Fruit fly (Drosophila melanogaster) whole organism, embryonic: ENCODE data around the gene Stim.

Source experiments
- Atf3 ChIP-seq: fragments of 200-800 bp; sonication (Bioruptor generic); optimal IDR thresholded peaks from 3 replicates; lab custom pipeline; 2016; ENCODE audit warnings: missing biosample characterization, missing genetic modification characterization
- Atf6 ChIP-seq: fragments of 200-800 bp; sonication (Bioruptor generic); IDR thresholded peaks from 2 replicates; pipeline ENCODE4 v1.3.6; 2022; ENCODE audit warnings: missing biosample characterization, missing genetic modification characterization
- Bdp1 ChIP-seq: fragments of 200-800 bp; sonication (Bioruptor generic); optimal IDR thresholded peaks from 3 replicates; lab custom pipeline; 2016; ENCODE audit warnings: missing biosample characterization, missing genetic modification characterization
- CG12236 ChIP-seq: fragments of 200-800 bp; sonication (Bioruptor generic); optimal IDR thresholded peaks from 2 replicates; lab custom pipeline; 2016; ENCODE audit warnings: missing biosample characterization, missing genetic modification characterization
- CG12391 ChIP-seq: fragments of 200-800 bp; sonication (Bioruptor generic); optimal IDR thresholded peaks from 3 replicates; lab custom pipeline; 2018; ENCODE audit warnings: missing biosample characterization, mild to moderate bottlenecking, missing genetic modification characterization, moderate library complexity
- CG12659 ChIP-seq: fragments of 200-800 bp; sonication (Bioruptor generic); optimal IDR thresholded peaks from 3 replicates; lab custom pipeline; 2017; ENCODE audit warnings: mild to moderate bottlenecking, missing biosample characterization, missing genetic modification reagents, missing genetic modification characterization
- CG13775 ChIP-seq: fragments of 200-800 bp; sonication (Bioruptor generic); optimal IDR thresholded peaks from 3 replicates; lab custom pipeline; 2017; ENCODE audit warnings: missing biosample characterization, mild to moderate bottlenecking, missing genetic modification characterization
- CG14710 ChIP-seq: fragments of 200-800 bp; sonication (Bioruptor generic); optimal IDR thresholded peaks from 3 replicates; lab custom pipeline; 2019; ENCODE audit warnings: missing biosample characterization, mild to moderate bottlenecking, missing genetic modification characterization, moderate library complexity
- CG15514 ChIP-seq: fragments of 200-800 bp; sonication (Bioruptor generic); optimal IDR thresholded peaks from 3 replicates; lab custom pipeline; 2017; ENCODE audit warnings: missing biosample characterization, missing genetic modification characterization, mild to moderate bottlenecking, moderate library complexity, missing genetic modification reagents
- CG16815 ChIP-seq: fragments of 200-800 bp; sonication (Bioruptor generic); optimal IDR thresholded peaks from 3 replicates; lab custom pipeline; 2017; ENCODE audit warnings: missing biosample characterization, mild to moderate bottlenecking, missing genetic modification characterization
- CG17361 ChIP-seq: fragments of 200-800 bp; sonication (Bioruptor generic); IDR thresholded peaks from 3 replicates; pipeline ENCODE4 v1.3.6; 2022; ENCODE audit warnings: missing biosample characterization, missing genetic modification characterization
- CG2712 ChIP-seq: fragments of 200-800 bp; optimal IDR thresholded peaks from 3 replicates; lab custom pipeline; 2019; ENCODE audit warnings: missing biosample characterization, mild to moderate bottlenecking, missing genetic modification characterization, moderate library complexity
- CG31365 ChIP-seq: fragments of 200-800 bp; sonication (Bioruptor generic); optimal IDR thresholded peaks from 2 replicates; lab custom pipeline; 2018; ENCODE audit warnings: missing biosample characterization, mild to moderate bottlenecking, missing genetic modification characterization
- CG3163 ChIP-seq: fragments of 200-800 bp; sonication (Bioruptor generic); optimal IDR thresholded peaks from 3 replicates; lab custom pipeline; 2016; ENCODE audit warnings: missing biosample characterization, missing genetic modification characterization
- CG34422 ChIP-seq: fragments of 200-800 bp; sonication (Bioruptor generic); IDR thresholded peaks from 3 replicates; pipeline ENCODE4 v1.3.6; 2022; ENCODE audit warnings: missing biosample characterization, missing genetic modification characterization
- CG5245 ChIP-seq: fragments of 200-800 bp; sonication (Bioruptor generic); optimal IDR thresholded peaks from 3 replicates; lab custom pipeline; 2016; ENCODE audit warnings: missing biosample characterization, missing genetic modification characterization
- CG6854 ChIP-seq: fragments of 200-800 bp; sonication (Bioruptor generic); optimal IDR thresholded peaks from 3 replicates; lab custom pipeline; 2017; ENCODE audit warnings: missing biosample characterization, mild to moderate bottlenecking, missing genetic modification characterization
- CG7839 ChIP-seq: fragments of 200-800 bp; sonication (Bioruptor generic); optimal IDR thresholded peaks from 3 replicates; lab custom pipeline; 2018; ENCODE audit warnings: missing biosample characterization, mild to moderate bottlenecking, missing genetic modification characterization, moderate library complexity
- CoRest ChIP-seq: fragments of 200-800 bp; sonication (Bioruptor generic); optimal IDR thresholded peaks from 3 replicates; lab custom pipeline; 2018; ENCODE audit warnings: missing biosample characterization, mild to moderate bottlenecking, missing genetic modification characterization, moderate library complexity
- Dip3 ChIP-seq: fragments of 200-800 bp; sonication (Bioruptor generic); optimal IDR thresholded peaks from 3 replicates; lab custom pipeline; 2016; ENCODE audit warnings: missing biosample characterization, missing genetic modification characterization
- Dref ChIP-seq: fragments of 200-800 bp; sonication (Bioruptor generic); IDR thresholded peaks from 2 replicates; pipeline ENCODE4 v1.3.6; 2022; ENCODE audit warnings: missing biosample characterization, missing genetic modification characterization
- Hmr ChIP-seq: fragments of 200-800 bp; sonication (Bioruptor generic); optimal IDR thresholded peaks from 3 replicates; lab custom pipeline; 2017; ENCODE audit warnings: mild to moderate bottlenecking, missing biosample characterization, missing genetic modification reagents, missing genetic modification characterization
- Hr78 ChIP-seq, 2 experiments: fragments of 200-800 bp in 1 of 2; fragments of >200 bp in 1 of 2; sonication (Bioruptor generic) in 1 of 2; optimal IDR thresholded peaks; 2 replicates each; lab custom pipeline; 2017 to 2019; ENCODE audit warnings: missing biosample characterization in 2 of 2, missing genetic modification characterization in 2 of 2, mild to moderate bottlenecking in 1 of 2, moderate library complexity in 1 of 2
- Med ChIP-seq: fragments of 200-800 bp; sonication (Bioruptor generic); peaks from one replicate; lab custom pipeline; 2016; ENCODE audit warnings: missing biosample characterization, missing genetic modification characterization, mild to moderate bottlenecking, inconsistent platforms, moderate library complexity
- Nf-YC ChIP-seq: fragments of 200-800 bp; optimal IDR thresholded peaks from 3 replicates; lab custom pipeline; 2019; ENCODE audit warnings: missing biosample characterization, mild to moderate bottlenecking, missing genetic modification characterization, moderate library complexity
- Oaz ChIP-seq: fragments of 200-800 bp; sonication (Bioruptor generic); IDR thresholded peaks from 2 replicates; pipeline ENCODE4 v1.3.6; 2022; ENCODE audit warnings: missing biosample characterization, missing genetic modification characterization
- Ravus ChIP-seq: fragments of 200-800 bp; sonication (Bioruptor generic); IDR thresholded peaks from 2 replicates; pipeline ENCODE4 v1.3.6; 2022; ENCODE audit warnings: missing biosample characterization, missing genetic modification characterization
- Scr ChIP-seq: fragments of 200-800 bp; sonication (Bioruptor generic); IDR thresholded peaks from 2 replicates; pipeline ENCODE4 v1.3.6; 2022; ENCODE audit warnings: missing biosample characterization, missing genetic modification characterization; ENCODE audit not compliant: partially characterized antibody
- Sry-δ ChIP-seq: fragments of 200-800 bp; sonication (Bioruptor generic); optimal IDR thresholded peaks from 2 replicates; lab custom pipeline; 2016; ENCODE audit warnings: missing biosample characterization, missing genetic modification characterization
- Ssrp ChIP-seq: fragments of 200-800 bp; sonication (Bioruptor generic); optimal IDR thresholded peaks from 2 replicates; lab custom pipeline; 2018; ENCODE audit warnings: missing biosample characterization, mild to moderate bottlenecking, missing genetic modification characterization, moderate library complexity
- bowl ChIP-seq: fragments of 200-800 bp; sonication (Bioruptor generic); IDR thresholded peaks from 2 replicates; pipeline ENCODE4 v1.3.6; 2022; ENCODE audit warnings: missing biosample characterization, missing genetic modification characterization
- chinmo ChIP-seq: fragments of 200-800 bp; sonication (Bioruptor generic); IDR thresholded peaks from 4 replicates; pipeline ENCODE4 v1.3.6; 2022; ENCODE audit warnings: missing biosample characterization, missing genetic modification characterization; ENCODE audit not compliant: partially characterized antibody
- dan ChIP-seq: fragments of 200-800 bp; sonication (Bioruptor generic); IDR thresholded peaks from 2 replicates; pipeline ENCODE4 v1.3.6; 2022; ENCODE audit warnings: missing biosample characterization, missing genetic modification characterization
- dpn ChIP-seq, 2 experiments: fragments of 200-800 bp; sonication (Bioruptor generic); optimal IDR thresholded peaks; 3 replicates each; lab custom pipeline; 2016; ENCODE audit warnings: missing biosample characterization in 2 of 2, missing genetic modification characterization in 2 of 2
- emc ChIP-seq: fragments of 200-800 bp; sonication (Bioruptor generic); optimal IDR thresholded peaks from 2 replicates; lab custom pipeline; 2016; ENCODE audit warnings: missing biosample characterization, missing genetic modification characterization
- esg ChIP-seq: fragments of 200-800 bp; sonication (Bioruptor generic); conservative IDR thresholded peaks from 2 replicates; pipeline ENCODE4 v1.3.6; 2022; ENCODE audit warnings: missing biosample characterization, missing genetic modification characterization
- gem ChIP-seq: fragments of 200-800 bp; sonication (Bioruptor generic); optimal IDR thresholded peaks from 2 replicates; lab custom pipeline; 2019; ENCODE audit warnings: missing biosample characterization, mild to moderate bottlenecking, missing genetic modification characterization, moderate library complexity
- ind ChIP-seq: fragments of 200-800 bp; sonication (Bioruptor generic); optimal IDR thresholded peaks from 3 replicates; lab custom pipeline; 2016; ENCODE audit warnings: missing biosample characterization, missing genetic modification characterization
- klu ChIP-seq: fragments of 200-800 bp; sonication (Bioruptor generic); IDR thresholded peaks from 2 replicates; pipeline ENCODE4 v1.3.6; 2022; ENCODE audit warnings: missing biosample characterization, missing genetic modification characterization
- lmd ChIP-seq: fragments of 200-800 bp; sonication (Bioruptor generic); IDR thresholded peaks from 2 replicates; pipeline ENCODE4 v1.3.6; 2022; ENCODE audit warnings: missing biosample characterization, missing genetic modification characterization
- pfk ChIP-seq: fragments of 200-800 bp; sonication (Bioruptor generic); optimal IDR thresholded peaks from 2 replicates; lab custom pipeline; 2018; ENCODE audit warnings: missing biosample characterization, mild to moderate bottlenecking, missing genetic modification characterization, moderate library complexity
- rib ChIP-seq: fragments of 200-800 bp; sonication (Bioruptor generic); IDR thresholded peaks from 2 replicates; pipeline ENCODE4 v1.3.6; 2022; ENCODE audit warnings: missing biosample characterization, missing genetic modification characterization
- slou ChIP-seq: fragments of 200-800 bp; sonication (Bioruptor generic); optimal IDR thresholded peaks from 3 replicates; lab custom pipeline; 2016; ENCODE audit warnings: missing biosample characterization, missing genetic modification characterization
- sug ChIP-seq: fragments of 200-800 bp; optimal IDR thresholded peaks from 2 replicates; lab custom pipeline; 2019; ENCODE audit warnings: missing biosample characterization, mild to moderate bottlenecking, missing genetic modification characterization, moderate library complexity
- tin ChIP-seq: fragments of 200-800 bp; sonication (Bioruptor generic); optimal IDR thresholded peaks from 3 replicates; lab custom pipeline; 2016; ENCODE audit warnings: missing biosample characterization, missing genetic modification characterization
- tna ChIP-seq: fragments of 200-800 bp; sonication (Bioruptor generic); IDR thresholded peaks from 2 replicates; pipeline ENCODE4 v1.3.6; 2022; ENCODE audit warnings: missing biosample characterization, missing genetic modification characterization; ENCODE audit not compliant: partially characterized antibody
- twi ChIP-seq: fragments of 200-800 bp; optimal IDR thresholded peaks from 2 replicates; lab custom pipeline; 2019; ENCODE audit warnings: missing biosample characterization, mild to moderate bottlenecking, missing genetic modification characterization, moderate library complexity
- usp ChIP-seq: fragments of >200 bp; optimal IDR thresholded peaks from 2 replicates; lab custom pipeline; 2017; ENCODE audit warnings: missing biosample characterization, missing genetic modification characterization
- wdn ChIP-seq: fragments of 200-800 bp; sonication (Bioruptor generic); IDR thresholded peaks from 2 replicates; pipeline ENCODE4 v1.3.6; 2022; ENCODE audit warnings: missing biosample characterization, missing genetic modification characterization

Gene Stim

dm6 chrX:15889780-15890608, 50.3 kb downstream of the Stim start, which contains the start of the genes MSBP and CG15916 (continued):
- peak; percentile 45 for TF ChIP-seq CG7839 (tag; lab: Kevin White, UChicago)
- TF ChIP-seq Ravus (GFP tag; lab: Robert Waterston, UW) = no peak
- peak in 1 of 2 experiments; percentile 87 for TF ChIP-seq Hr78 (GFP tag; optimal IDR thresholded peaks at IDR 0.05; lab: Kevin White, UChicago)
- peak; percentile 59 for TF ChIP-seq CG12391
- TF ChIP-seq dpn (GFP tag; optimal IDR thresholded peaks at IDR 0.05; lab: Kevin White, UChicago) = no peak
- TF ChIP-seq CG2712 (tag; lab: Kevin White, UChicago) = peak; percentile 41
- peak; percentile 53 for TF ChIP-seq Ssrp (tag; lab: Kevin White, UChicago)
- no peak for TF ChIP-seq usp
- TF ChIP-seq gem (tag; lab: Kevin White, UChicago) = peak; percentile 62
- TF ChIP-seq CG17361 (GFP tag; lab: Robert Waterston, UW) = peak; percentile 74; the same call in 1 of the 3 replicates
- no peak for TF ChIP-seq tna (GFP tag; lab: Robert Waterston, UW)
- TF ChIP-seq Atf3 (GFP tag; lab: Kevin White, UChicago) = no peak
- peak; percentile 38 for TF ChIP-seq ind (GFP tag; lab: Kevin White, UChicago)
- TF ChIP-seq Bdp1 (GFP tag; lab: Kevin White, UChicago) = no peak
- peak; percentile 30; the same call in 1 of the 2 replicates for TF ChIP-seq Scr (GFP tag; lab: Robert Waterston, UW)
- TF ChIP-seq CG3163 = no peak
- peak; percentile 33; the same call in 1 of the 2 replicates for TF ChIP-seq esg (GFP tag; lab: Robert Waterston, UW)
- TF ChIP-seq Nf-YC (tag; lab: Kevin White, UChicago) = peak; percentile 14
- TF ChIP-seq sug (tag; lab: Kevin White, UChicago) = peak; percentile 20
- peak; percentile 68 for TF ChIP-seq Sry-δ (GFP tag; lab: Kevin White, UChicago)
- TF ChIP-seq Oaz (GFP tag; lab: Robert Waterston, UW) = no peak
- peak; percentile 26 for TF ChIP-seq CG16815 (GFP tag; lab: Kevin White, UChicago)
- peak; percentile 53 for TF ChIP-seq Med (GFP tag; lab: Kevin White, UChicago)
- no peak for TF ChIP-seq klu (GFP tag; lab: Robert Waterston, UW)
- peak; percentile 50 for TF ChIP-seq CG13775
- TF ChIP-seq pfk (GFP tag; lab: Kevin White, UChicago) = peak; percentile 76
- no peak for TF ChIP-seq dan (GFP tag; lab: Robert Waterston, UW)
- TF ChIP-seq Atf6 = no peak
- 0 out of 3 replicates have a peak, but pooled peaks have one; percentile 14 for TF ChIP-seq CG34422 (GFP tag; lab: Robert Waterston, UW)
- TF ChIP-seq rib (GFP tag; lab: Robert Waterston, UW) = no peak
- TF ChIP-seq CG14710 = peak; percentile 66
- TF ChIP-seq slou (GFP tag; lab: Kevin White, UChicago) = no peak
- TF ChIP-seq CG12659 (GFP tag; lab: Kevin White, UChicago) = peak; percentile 46
- peak; percentile 22 for TF ChIP-seq tin (GFP tag; lab: Kevin White, UChicago)
- TF ChIP-seq CG15514 (GFP tag; lab: Kevin White, UChicago) = peak; percentile 34
- no peak for TF ChIP-seq CG31365
- TF ChIP-seq CG6854 = no peak
- TF ChIP-seq CoRest (tag; lab: Kevin White, UChicago) = peak; percentile 73
- peak; percentile 14 for TF ChIP-seq twi (tag; lab: Kevin White, UChicago)
- TF ChIP-seq CG5245 = no peak
- peak; percentile 61 for TF ChIP-seq Dref (GFP tag; lab: Robert Waterston, UW)
- no peak for TF ChIP-seq bowl (GFP tag; lab: Robert Waterston, UW)
- no peak for TF ChIP-seq wdn (GFP tag; lab: Robert Waterston, UW)
- no peak; the same call in 1 of the 2 replicates for TF ChIP-seq lmd (GFP tag; lab: Robert Waterston, UW)
- TF ChIP-seq emc (GFP tag; lab: Kevin White, UChicago) = no peak
- no peak for TF ChIP-seq chinmo (GFP tag; lab: Robert Waterston, UW)
- TF ChIP-seq Hmr (GFP tag; lab: Kevin White, UChicago) = peak; percentile 32
- peak; percentile 1 for TF ChIP-seq Dip3
- TF ChIP-seq CG12236 (GFP tag; lab: Kevin White, UChicago) = no peak
